Worm (Caenorhabditis elegans) whole organism, L4/young adult: ENCODE results near the gene K10D11.3.

Source experiments
- W03F9.2 ChIP-seq: fragments of 150-350 bp; optimal IDR thresholded peaks from 2 replicates; lab custom pipeline; 2014; ENCODE audit warnings: missing biosample characterization, missing genetic modification characterization
- dao-5 ChIP-seq: sonication (generic microtip); optimal IDR thresholded peaks from 2 replicates; lab custom pipeline; 2016; ENCODE audit warnings: missing genotype, missing genetic modification characterization, moderate library complexity, missing compliant biosample characterization
- him-1 ChIP-seq: sonication (generic microtip); optimal IDR thresholded peaks from 2 replicates; lab custom pipeline; 2016; ENCODE audit warnings: missing genotype, missing genetic modification reagents, missing genetic modification characterization, missing compliant biosample characterization

DNA sequence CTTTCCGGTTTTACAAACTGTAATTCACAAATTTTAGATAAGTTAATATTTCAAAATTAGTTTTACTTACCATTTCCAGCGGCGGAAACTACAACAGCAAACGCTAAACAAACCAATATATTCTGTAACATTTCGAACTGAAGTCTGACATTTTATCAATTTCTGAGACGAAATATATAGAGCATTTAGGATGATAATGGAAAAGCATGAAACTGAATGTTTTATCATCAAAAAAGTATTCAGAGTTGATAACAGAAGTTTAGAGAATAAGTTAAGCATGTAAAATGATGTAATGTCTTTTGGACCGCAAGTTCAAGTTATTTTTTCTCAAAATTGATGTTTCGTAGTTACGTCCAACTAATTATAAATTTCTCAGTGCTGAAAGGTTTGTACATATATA is 16.8 kb downstream of the K10D11.3 start, which contains the start of gene F55G11.2:
- TF ChIP-seq him-1 (tag; lab: Kevin White, UChicago) (no peak), dao-5 (tag; lab: Kevin White, UChicago) (no peak), W03F9.2 (tag; lab: Kevin White, UChicago) (no peak)
